Fruit fly (Drosophila melanogaster): ENCODE data around the gene Cen.

Gene Cen

DNA sequence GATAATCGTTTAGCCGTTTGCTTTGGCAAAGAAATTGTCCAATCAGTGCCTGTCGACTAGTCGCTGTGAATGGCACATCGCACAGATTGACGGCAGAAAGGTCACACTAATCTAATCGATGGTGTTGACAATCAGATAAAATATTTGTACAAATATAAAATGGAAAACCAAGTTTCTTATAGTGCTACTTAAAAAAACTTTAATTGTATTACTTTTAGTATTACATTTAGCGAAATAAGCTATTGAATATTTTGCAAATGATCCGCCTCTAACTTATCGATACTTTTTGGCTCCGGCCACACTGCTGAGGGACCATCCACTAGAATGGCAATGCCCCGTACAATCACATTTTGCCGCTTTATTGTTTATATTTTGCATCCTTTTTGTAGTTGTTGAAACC is 25.5 kb downstream of the Cen start, which contains the start of the genes brun and CG2614 (continued):
- TF ChIP-seq Ssrp (tag; optimal IDR thresholded peaks at IDR 0.05): peak; percentile 57
- TF ChIP-seq CG13123 (GFP tag; optimal IDR thresholded peaks at IDR 0.05): peak; percentile 59
- TF ChIP-seq dpn (GFP tag; optimal IDR thresholded peaks at IDR 0.05): peak; percentile 79
- TF ChIP-seq CG3726 (GFP tag; IDR thresholded peaks at IDR 0.05): peak; percentile 61; the same call in 1 of the 3 replicates
- TF ChIP-seq H15 (GFP tag; IDR thresholded peaks at IDR 0.05): peak; percentile 60; the same call in 2 of the 3 replicates
- TF ChIP-seq inv (GFP tag; IDR thresholded peaks at IDR 0.05; ENCODE audit: partially characterized antibody): peak; percentile 85
- peak; percentile 9 for TF ChIP-seq CG31388 (GFP tag; optimal IDR thresholded peaks at IDR 0.05)
- peak; percentile 23 to 72 for TF ChIP-seq chif (GFP tag; optimal IDR thresholded peaks at IDR 0.05)
- TF ChIP-seq CG2116 (GFP tag; optimal IDR thresholded peaks at IDR 0.05): peak; percentile 77
- TF ChIP-seq lmd (GFP tag; IDR thresholded peaks at IDR 0.05): peak; percentile 59
- TF ChIP-seq Sry-β (GFP tag; optimal IDR thresholded peaks at IDR 0.05): peak; percentile 32
- TF ChIP-seq gcm2 (GFP tag; optimal IDR thresholded peaks at IDR 0.05): peak; percentile 32
- TF ChIP-seq repo (GFP tag; optimal IDR thresholded peaks at IDR 0.05): peak; percentile 23
- peak; percentile 63; the same call in 1 of the 2 replicates for TF ChIP-seq ara (GFP tag; IDR thresholded peaks at IDR 0.05)
- TF ChIP-seq insv (GFP tag; optimal IDR thresholded peaks at IDR 0.05): peak in 1 of 2 experiments; percentile 81
- TF ChIP-seq CG1647 (GFP tag; optimal IDR thresholded peaks at IDR 0.05): peak; percentile 71
- no peak for TF ChIP-seq CG11723 (GFP tag; optimal IDR thresholded peaks at IDR 0.05)
- TF ChIP-seq klu (GFP tag; IDR thresholded peaks at IDR 0.05): peak; percentile 57; the same call in 1 of the 2 replicates
- no peak for TF ChIP-seq CG15011 (GFP tag; optimal IDR thresholded peaks at IDR 0.05)
- peak; percentile 84 for TF ChIP-seq chn (GFP tag; optimal IDR thresholded peaks at IDR 0.05)
- TF ChIP-seq stwl (tag; optimal IDR thresholded peaks at IDR 0.05): peak; percentile 55
- peak; percentile 55; the same call in 1 of the 2 replicates for TF ChIP-seq GATAe (GFP tag; conservative IDR thresholded peaks at IDR 0.05)
- TF ChIP-seq CG8290 (GFP tag; optimal IDR thresholded peaks at IDR 0.05): peak; percentile 60
- no peak for TF ChIP-seq CG8290 (tag; optimal IDR thresholded peaks at IDR 0.05)
- TF ChIP-seq tup (GFP tag; optimal IDR thresholded peaks at IDR 0.05): peak; percentile 16
- peak; percentile 58 for TF ChIP-seq wor (GFP tag; IDR thresholded peaks at IDR 0.05)
- TF ChIP-seq da (GFP tag; optimal IDR thresholded peaks at IDR 0.05): peak; percentile 47
- peak; percentile 78 for TF ChIP-seq dysf (GFP tag; IDR thresholded peaks at IDR 0.05)
- peak; percentile 81; the same call in 2 of the 3 replicates for TF ChIP-seq CG14860 (GFP tag; IDR thresholded peaks at IDR 0.05; ENCODE audit: partially characterized antibody)
- peak; percentile 54 for TF ChIP-seq kay (GFP tag; optimal IDR thresholded peaks at IDR 0.05)
- TF ChIP-seq CG18599 (GFP tag; optimal IDR thresholded peaks at IDR 0.05): no peak
- TF ChIP-seq Atf3 (GFP tag; optimal IDR thresholded peaks at IDR 0.05): peak; percentile 60
- TF ChIP-seq amos (GFP tag; IDR thresholded peaks at IDR 0.05; ENCODE audit: partially characterized antibody): peak; percentile 82
- TF ChIP-seq caup (GFP tag; optimal IDR thresholded peaks at IDR 0.05; ENCODE audit: severe bottlenecking): peak; percentile 32
- peak; percentile 78 for TF ChIP-seq vfl (GFP tag; optimal IDR thresholded peaks at IDR 0.05)
- TF ChIP-seq CG11247 (GFP tag; IDR thresholded peaks at IDR 0.05): peak; percentile 71
- peak; percentile 69 for TF ChIP-seq CG9727 (GFP tag; optimal IDR thresholded peaks at IDR 0.05)
- peak; percentile 78 for TF ChIP-seq CG32532 (GFP tag; IDR thresholded peaks at IDR 0.05)
- TF ChIP-seq phol (tag; optimal IDR thresholded peaks at IDR 0.05): peak; percentile 81
- peak; percentile 14 for TF ChIP-seq CG3065 (GFP tag; optimal IDR thresholded peaks at IDR 0.05)
- TF ChIP-seq CG12299 (tag; optimal IDR thresholded peaks at IDR 0.05): no peak
- no peak for TF ChIP-seq twi (tag; optimal IDR thresholded peaks at IDR 0.05)
- TF ChIP-seq zf30C (GFP tag; optimal IDR thresholded peaks at IDR 0.05): no peak
- peak; percentile 63 for TF ChIP-seq B-H1 (GFP tag; IDR thresholded peaks at IDR 0.05)
- TF ChIP-seq tgo (GFP tag; IDR thresholded peaks at IDR 0.05): peak; percentile 83
- TF ChIP-seq Sry-δ (GFP tag; optimal IDR thresholded peaks at IDR 0.05): peak; percentile 92
- peak; percentile 46 for TF ChIP-seq Atf-2 (GFP tag; optimal IDR thresholded peaks at IDR 0.05)
- TF ChIP-seq CG10979 (tag; optimal IDR thresholded peaks at IDR 0.05): peak; percentile 44
- TF ChIP-seq CG4730 (GFP tag; IDR thresholded peaks at IDR 0.05): peak; percentile 71
- TF ChIP-seq z (GFP tag; IDR thresholded peaks at IDR 0.05): no peak
- peak; percentile 81; the same call in 2 of the 3 replicates for TF ChIP-seq ken (GFP tag; IDR thresholded peaks at IDR 0.05)

Measured in whole organism, embryonic.